Fruit fly (Drosophila melanogaster): ENCODE results near the gene Cyp4ac1.

DNA sequence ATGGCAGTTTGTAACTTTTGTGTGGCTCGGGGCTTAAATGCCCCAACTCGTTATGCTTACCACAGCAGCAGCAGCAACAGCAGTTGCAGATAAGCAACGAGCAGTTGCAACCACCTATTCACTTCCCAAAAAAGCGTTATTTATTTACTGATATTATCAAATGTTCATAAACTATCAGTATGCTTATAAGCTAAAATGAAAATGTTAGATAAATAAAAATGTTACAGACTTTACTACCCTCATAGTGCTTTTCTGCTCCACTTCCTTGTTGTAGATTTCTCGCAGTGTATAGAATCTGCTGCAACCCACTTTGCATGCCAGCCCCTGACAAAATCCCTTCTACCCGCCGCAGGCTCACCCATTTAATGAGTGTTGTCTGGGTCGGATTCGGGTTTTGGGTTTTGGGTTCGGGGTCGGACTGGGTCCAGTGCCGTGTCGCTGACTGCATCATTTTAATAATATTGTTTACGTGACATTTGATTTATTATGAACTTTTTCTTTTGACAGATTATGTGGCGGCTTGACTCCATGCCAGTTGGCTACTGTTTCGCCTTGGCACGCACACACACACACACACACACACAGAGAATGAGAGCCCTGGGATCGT, 9.6 kb upstream of the Cyp4ac1 start:
- no peak for TF ChIP-seq pan (optimal IDR thresholded peaks at IDR 0.05)
- TF ChIP-seq foxo (GFP tag; optimal IDR thresholded peaks at IDR 0.05), result peak; percentile 74 to 97
- TF ChIP-seq Dif (GFP tag; optimal IDR thresholded peaks at IDR 0.05; ENCODE audit: partially characterized antibody), result no peak
- TF ChIP-seq jim (GFP tag; optimal IDR thresholded peaks at IDR 0.05), result no peak
- peak; percentile 96 for TF ChIP-seq OdsH (GFP tag; optimal IDR thresholded peaks at IDR 0.05)
- TF ChIP-seq sv (GFP tag; optimal IDR thresholded peaks at IDR 0.05), result no peak
- TF ChIP-seq Myc (optimal IDR thresholded peaks at IDR 0.05), result no peak
- TF ChIP-seq Jra (GFP tag; optimal IDR thresholded peaks at IDR 0.05), result peak; percentile 82
- peak; percentile 76 for TF ChIP-seq dsf (GFP tag; optimal IDR thresholded peaks at IDR 0.05; ENCODE audit: borderline replicate concordance)
- peak; percentile 96 for TF ChIP-seq h (GFP tag; optimal IDR thresholded peaks at IDR 0.05)
- no peak for TF ChIP-seq Abd-B (GFP tag; optimal IDR thresholded peaks at IDR 0.05)
- TF ChIP-seq Rel (GFP tag; optimal IDR thresholded peaks at IDR 0.05), result peak; percentile 10
- TF ChIP-seq Rel (tag; optimal IDR thresholded peaks at IDR 0.05), result peak; percentile 60
- peak; percentile 95 for TF ChIP-seq woc (GFP tag; optimal IDR thresholded peaks at IDR 0.05)
- TF ChIP-seq Dfd (GFP tag; optimal IDR thresholded peaks at IDR 0.05), result no peak
